Fruit fly (Drosophila melanogaster) whole organism, wandering third instar larva: Measurements from ENCODE around the gene CG32793.

Experiments
- Abd-B ChIP-seq: fragments of >200 bp; optimal IDR thresholded peaks from 2 replicates; lab custom pipeline; 2017; ENCODE audit warnings: missing biosample characterization, missing genetic modification characterization
- CG32264 ChIP-seq: fragments of 200-800 bp; sonication (Bioruptor generic); optimal IDR thresholded peaks from 2 replicates; lab custom pipeline; 2016; ENCODE audit warnings: missing biosample characterization, missing genetic modification characterization
- CG9705 ChIP-seq: fragments of 200-800 bp; sonication (Bioruptor generic); optimal IDR thresholded peaks from 2 replicates; lab custom pipeline; 2018; ENCODE audit warnings: missing biosample characterization, mild to moderate bottlenecking, missing genetic modification characterization
- CrebA ChIP-seq: fragments of 200-800 bp; sonication (Bioruptor generic); optimal IDR thresholded peaks from 2 replicates; lab custom pipeline; 2016; ENCODE audit warnings: missing biosample characterization, mild to moderate bottlenecking, missing genetic modification characterization, borderline replicate concordance
- Dfd ChIP-seq: fragments of >200 bp; optimal IDR thresholded peaks from 2 replicates; lab custom pipeline; 2017; ENCODE audit warnings: missing biosample characterization, missing genetic modification characterization
- Dif ChIP-seq: fragments of 200-275, 200-300 bp; sonication (Bioruptor generic); optimal IDR thresholded peaks from 2 replicates; lab custom pipeline; 2018; ENCODE audit warnings: missing biosample characterization, missing genetic modification characterization; ENCODE audit not compliant: partially characterized antibody
- GATAd ChIP-seq: sonication (Bioruptor generic); optimal IDR thresholded peaks from 2 replicates; lab custom pipeline; 2016; ENCODE audit warnings: missing biosample characterization, missing genetic modification characterization
- HLH106 ChIP-seq: fragments of 200-800 bp; optimal IDR thresholded peaks from 3 replicates; lab custom pipeline; 2019; ENCODE audit warnings: missing biosample characterization, mild to moderate bottlenecking, missing genetic modification characterization, moderate library complexity
- Hnf4 ChIP-seq: fragments of 200-800 bp; sonication (Bioruptor generic); optimal IDR thresholded peaks from 2 replicates; lab custom pipeline; 2016; ENCODE audit warnings: missing biosample characterization, mild to moderate bottlenecking, missing genetic modification characterization
- Hr78 ChIP-seq: fragments of >200 bp; optimal IDR thresholded peaks from 2 replicates; lab custom pipeline; 2017; ENCODE audit warnings: missing biosample characterization, missing genetic modification characterization
- Jra ChIP-seq: sonication (Bioruptor generic); optimal IDR thresholded peaks from 2 replicates; lab custom pipeline; 2016; ENCODE audit warnings: missing biosample characterization, missing genetic modification characterization
- Mio ChIP-seq: sonication (Bioruptor generic); optimal IDR thresholded peaks from 2 replicates; lab custom pipeline; 2016; ENCODE audit warnings: missing biosample characterization, missing genetic modification characterization
- Myc ChIP-seq: fragments of >200 bp; optimal IDR thresholded peaks from 2 replicates; lab custom pipeline; 2017
- N ChIP-seq: fragments of >200 bp; optimal IDR thresholded peaks from 2 replicates; lab custom pipeline; 2018; ENCODE audit warnings: missing biosample characterization, missing external identifiers, missing genetic modification characterization
- OdsH ChIP-seq: fragments of 200-800 bp; sonication (Bioruptor generic); optimal IDR thresholded peaks from 2 replicates; lab custom pipeline; 2016; ENCODE audit warnings: missing biosample characterization, mild to moderate bottlenecking, missing genetic modification characterization
- Rel ChIP-seq, 2 experiments: fragments of 200-800 bp; sonication (Bioruptor generic) in 1 of 2; optimal IDR thresholded peaks; 2 replicates in 1 of 2; 3 replicates in 1 of 2; lab custom pipeline; 2016 to 2019; ENCODE audit warnings: mild to moderate bottlenecking in 2 of 2, missing biosample characterization in 2 of 2, missing genetic modification characterization in 2 of 2, moderate library complexity in 1 of 2
- Sp1 ChIP-seq: fragments of 200-800 bp; sonication (Bioruptor generic); optimal IDR thresholded peaks from 3 replicates; lab custom pipeline; 2019; ENCODE audit warnings: missing biosample characterization, mild to moderate bottlenecking, missing genetic modification characterization, moderate library complexity
- br ChIP-seq: fragments of 200-800 bp; sonication (Bioruptor generic); optimal IDR thresholded peaks from 2 replicates; lab custom pipeline; 2016; ENCODE audit warnings: missing biosample characterization, missing genetic modification characterization
- brk ChIP-seq: fragments of 200-800 bp; sonication (Bioruptor generic); optimal IDR thresholded peaks from 2 replicates; lab custom pipeline; 2016; ENCODE audit warnings: missing biosample characterization, mild to moderate bottlenecking, missing genetic modification characterization
- dl ChIP-seq, 2 experiments: fragments of 175-275, 200-275 bp in 1 of 2; fragments of 200-275 bp in 1 of 2; sonication (Bioruptor generic); optimal IDR thresholded peaks; lab custom pipeline; 2018; ENCODE audit warnings: mild to moderate bottlenecking in 2 of 2, missing biosample characterization in 2 of 2, missing genetic modification characterization in 2 of 2, moderate library complexity in 2 of 2; ENCODE audit not compliant: partially characterized antibody in 2 of 2, insufficient read depth in 1 of 2
- dmrt93B ChIP-seq: fragments of 200-800 bp; sonication (Bioruptor generic); optimal IDR thresholded peaks from 2 replicates; lab custom pipeline; 2018; ENCODE audit warnings: missing biosample characterization, mild to moderate bottlenecking, missing genetic modification characterization
- foxo ChIP-seq, 2 experiments: fragments of 200-800 bp; sonication (Bioruptor generic); optimal IDR thresholded peaks; 2 replicates in 1 of 2; 3 replicates in 1 of 2; lab custom pipeline; 2016 to 2017; ENCODE audit warnings: missing biosample characterization in 2 of 2, missing genetic modification characterization in 2 of 2
- fru ChIP-seq: fragments of 200-800 bp; sonication (Bioruptor generic); optimal IDR thresholded peaks from 3 replicates; lab custom pipeline; 2016; ENCODE audit warnings: missing biosample characterization, mild to moderate bottlenecking, missing genetic modification characterization
- h ChIP-seq: fragments of 200-800 bp; sonication (Bioruptor generic); optimal IDR thresholded peaks from 3 replicates; lab custom pipeline; 2016; ENCODE audit warnings: missing biosample characterization, mild to moderate bottlenecking, missing genetic modification characterization
- jim ChIP-seq: fragments of 175-275, 200-325 bp; sonication (Bioruptor generic); optimal IDR thresholded peaks from 2 replicates; lab custom pipeline; 2016; ENCODE audit warnings: missing biosample characterization, mild to moderate bottlenecking, missing genetic modification characterization
- pan ChIP-seq: fragments of >200 bp; optimal IDR thresholded peaks from 2 replicates; lab custom pipeline; 2017
- psq ChIP-seq: fragments of 200-800 bp; sonication (Bioruptor generic); optimal IDR thresholded peaks from 3 replicates; lab custom pipeline; 2017; ENCODE audit warnings: missing biosample characterization, mild to moderate bottlenecking, missing genetic modification characterization, moderate library complexity
- rgr ChIP-seq: fragments of 200-800 bp; sonication (Bioruptor generic); optimal IDR thresholded peaks from 3 replicates; lab custom pipeline; 2016; ENCODE audit warnings: missing biosample characterization, mild to moderate bottlenecking, missing genetic modification characterization
- tai ChIP-seq: sonication (Bioruptor generic); optimal IDR thresholded peaks from 2 replicates; lab custom pipeline; 2016; ENCODE audit warnings: missing biosample characterization, missing genetic modification characterization
- usp ChIP-seq: fragments of >200 bp; optimal IDR thresholded peaks from 2 replicates; lab custom pipeline; 2017; ENCODE audit warnings: missing biosample characterization, missing genetic modification characterization
- woc ChIP-seq: sonication (Bioruptor generic); optimal IDR thresholded peaks from 2 replicates; lab custom pipeline; 2016; ENCODE audit warnings: missing biosample characterization, mild to moderate bottlenecking, missing genetic modification characterization

The CG32793 gene

dm6 chrX:2947545-2948072 lies 18.0 kb downstream of the CG32793 start, which contains the start of gene CG3603:
TSS of gene CG3603 (plus strand) at chrX:2948034.
- TF ChIP-seq Myc (peak; percentile 38), h (GFP tag; lab: Kevin White, UChicago) (peak; percentile 29), CG9705 (GFP tag; lab: Kevin White, UChicago) (peak; percentile 42), Hr78 (GFP tag; lab: Kevin White, UChicago) (no peak), foxo (GFP tag; optimal IDR thresholded peaks at IDR 0.05; lab: Kevin White, UChicago) (peak in 1 of 2 experiments; percentile 11), HLH106 (tag; lab: Kevin White, UChicago) (peak; percentile 18), Hnf4 (GFP tag; lab: Kevin White, UChicago) (peak; percentile 96), brk (GFP tag; lab: Kevin White, UChicago) (peak; percentile 20), Rel (GFP tag; optimal IDR thresholded peaks at IDR 0.05; lab: Kevin White, UChicago) (peak; percentile 44), Rel (tag; optimal IDR thresholded peaks at IDR 0.05; lab: Kevin White, UChicago) (no peak), Abd-B (GFP tag; lab: Kevin White, UChicago) (no peak), tai (GFP tag; lab: Kevin White, UChicago) (no peak), Jra (no peak), rgr (GFP tag; lab: Kevin White, UChicago) (peak; percentile 53), fru (GFP tag; lab: Kevin White, UChicago) (peak; percentile 31), CrebA (peak; percentile 86), dmrt93B (GFP tag; lab: Kevin White, UChicago) (peak; percentile 49), Sp1 (peak; percentile 50), pan (lab: Kevin White, UChicago) (no peak)

- TF ChIP-seq Hr78 (GFP tag; lab: Kevin White, UChicago), result no peak
- TF ChIP-seq Abd-B (GFP tag; lab: Kevin White, UChicago), result no peak
- peak; percentile 62 for TF ChIP-seq Myc
- no peak for TF ChIP-seq HLH106 (tag; lab: Kevin White, UChicago)
- TF ChIP-seq, all 38 proteins: peak for 1
These were observed 19.5 kb downstream of the CG32793 start for dm6 chrX:2949114-2949513.

- TF ChIP-seq HLH106 (tag; lab: Kevin White, UChicago) (peak; percentile 21), psq (peak; percentile 30), rgr (GFP tag; lab: Kevin White, UChicago) (peak; percentile 28), fru (GFP tag; lab: Kevin White, UChicago) (peak; percentile 39), foxo (GFP tag; optimal IDR thresholded peaks at IDR 0.05; lab: Kevin White, UChicago) (peak in 1 of 2 experiments; percentile 48), h (GFP tag; lab: Kevin White, UChicago) (peak; percentile 29), Dfd (GFP tag; lab: Kevin White, UChicago) (no peak), br (GFP tag; lab: Kevin White, UChicago) (no peak), Sp1 (peak; percentile 19)
These were observed 22.0 kb downstream of the CG32793 start for dm6 chrX:2951637-2952036.

dm6 chrX:2956641-2957040 lies 27.0 kb downstream of the CG32793 start:
- TF ChIP-seq Myc (no peak), fru (GFP tag; lab: Kevin White, UChicago) (peak; percentile 5)

- no peak for TF ChIP-seq usp (GFP tag; lab: Kevin White, UChicago)
- no peak for TF ChIP-seq CG32264 (GFP tag; lab: Kevin White, UChicago)
- no peak for TF ChIP-seq tai (GFP tag; lab: Kevin White, UChicago)
- no peak for TF ChIP-seq N
- no peak for TF ChIP-seq brk (GFP tag; lab: Kevin White, UChicago)
- no peak for TF ChIP-seq psq
- TF ChIP-seq Myc, result no peak
- no peak for TF ChIP-seq br (GFP tag; lab: Kevin White, UChicago)
- TF ChIP-seq CrebA, result no peak
- no peak for TF ChIP-seq Mio (GFP tag; lab: Kevin White, UChicago)
- no peak for TF ChIP-seq dmrt93B (GFP tag; lab: Kevin White, UChicago)
- TF ChIP-seq Hnf4 (GFP tag; lab: Kevin White, UChicago), result no peak
- no peak for TF ChIP-seq GATAd
- no peak for TF ChIP-seq rgr (GFP tag; lab: Kevin White, UChicago)
- no peak for TF ChIP-seq woc
- TF ChIP-seq CG9705 (GFP tag; lab: Kevin White, UChicago), result no peak
- no peak for TF ChIP-seq Hr78 (GFP tag; lab: Kevin White, UChicago)
- TF ChIP-seq OdsH (GFP tag; lab: Kevin White, UChicago), result no peak
These were observed 33.6 kb downstream of the CG32793 start for dm6 chrX:2963171-2963570.

dm6 chrX:2963790-2964335 lies 34.3 kb downstream of the CG32793 start:
- TF ChIP-seq pan (lab: Kevin White, UChicago) (no peak), fru (GFP tag; lab: Kevin White, UChicago) (no peak), dl (GFP tag; optimal IDR thresholded peaks at IDR 0.05; lab: Kevin White, UChicago; ENCODE audit: insufficient read depth in 1 of 2, partially characterized antibody in 2 of 2) (no peak), GATAd (no peak), HLH106 (tag; lab: Kevin White, UChicago) (no peak), jim (GFP tag; lab: Kevin White, UChicago) (no peak), Mio (GFP tag; lab: Kevin White, UChicago) (no peak), CG32264 (GFP tag; lab: Kevin White, UChicago) (no peak), brk (GFP tag; lab: Kevin White, UChicago) (no peak), CrebA (no peak), Hnf4 (GFP tag; lab: Kevin White, UChicago) (no peak), Dif (GFP tag; lab: Kevin White, UChicago) (no peak), usp (GFP tag; lab: Kevin White, UChicago) (no peak)
